Worm (Caenorhabditis elegans) whole organism, early embryonic: ENCODE data around the gene pmp-4.

ENCODE experiments used
- B0310.2 ChIP-seq: sonication (generic microtip); optimal IDR thresholded peaks from 2 replicates; lab custom pipeline; 2016; ENCODE audit warnings: mild to moderate bottlenecking, missing genetic modification characterization, missing compliant biosample characterization
- F13C5.2 ChIP-seq: sonication (generic microtip); optimal IDR thresholded peaks from 2 replicates; lab custom pipeline; 2017; ENCODE audit warnings: mild to moderate bottlenecking, missing genetic modification characterization, inconsistent platforms, missing compliant biosample characterization
- aly-1 ChIP-seq: sonication (generic microtip); optimal IDR thresholded peaks from 2 replicates; lab custom pipeline; 2016; ENCODE audit warnings: missing genetic modification characterization, missing compliant biosample characterization
- ama-1 ChIP-seq: fragments of 150-350 bp; optimal IDR thresholded peaks from 2 replicates; lab custom pipeline; 2014
- ceh-13 ChIP-seq: fragments of 200-800 bp; sonication (Bioruptor generic); optimal IDR thresholded peaks from 2 replicates; lab custom pipeline; 2018; ENCODE audit warnings: mild to moderate bottlenecking, missing genetic modification characterization, missing compliant biosample characterization
- ceh-36 ChIP-seq: sonication (generic microtip); optimal IDR thresholded peaks from 2 replicates; lab custom pipeline; 2016; ENCODE audit warnings: missing genetic modification characterization, inconsistent platforms, missing compliant biosample characterization
- ets-7 ChIP-seq: sonication (generic microtip); optimal IDR thresholded peaks from 2 replicates; lab custom pipeline; 2016; ENCODE audit warnings: missing genotype, missing genetic modification characterization, missing compliant biosample characterization
- flt-1 ChIP-seq: fragments of 200-800 bp; sonication (Bioruptor generic); IDR thresholded peaks from 2 replicates; pipeline ENCODE4 v1.3.6; 2022; ENCODE audit warnings: missing genetic modification characterization, missing compliant biosample characterization
- hmbx-1 ChIP-seq: sonication (generic microtip); optimal IDR thresholded peaks from 2 replicates; lab custom pipeline; 2016; ENCODE audit warnings: mild to moderate bottlenecking, missing genetic modification characterization, missing compliant biosample characterization
- hmg-4 ChIP-seq: fragments of 200-800 bp; sonication (Bioruptor generic); optimal IDR thresholded peaks from 2 replicates; lab custom pipeline; 2018; ENCODE audit warnings: mild to moderate bottlenecking, missing genetic modification characterization, missing compliant biosample characterization
- hnd-1 ChIP-seq: sonication (generic microtip); optimal IDR thresholded peaks from 2 replicates; lab custom pipeline; 2016; ENCODE audit warnings: missing genetic modification characterization, missing compliant biosample characterization
- pes-1 ChIP-seq: fragments of 200-800 bp; sonication (Bioruptor generic); IDR thresholded peaks from 2 replicates; pipeline ENCODE4 v1.3.6; 2022; ENCODE audit warnings: missing genetic modification reagents, missing genetic modification characterization, missing compliant biosample characterization
- scrt-1 ChIP-seq: fragments of 200-800 bp; sonication (Bioruptor generic); IDR thresholded peaks from 2 replicates; pipeline ENCODE4 v1.3.6; 2022; ENCODE audit warnings: missing genetic modification characterization, missing compliant biosample characterization
- sea-1 ChIP-seq: fragments of 200-800 bp; sonication (Bioruptor generic); conservative IDR thresholded peaks from 2 replicates; pipeline ENCODE4 v1.3.6; 2022; ENCODE audit warnings: missing genetic modification characterization, missing compliant biosample characterization
- tbx-11 ChIP-seq: fragments of 200-800 bp; sonication (Bioruptor generic); IDR thresholded peaks from 2 replicates; pipeline ENCODE4 v1.3.6; 2022; ENCODE audit warnings: missing genetic modification characterization, missing compliant biosample characterization
- tbx-37 ChIP-seq: fragments of 200-800 bp; sonication (Bioruptor generic); conservative IDR thresholded peaks from 2 replicates; pipeline ENCODE4 v1.3.6; 2022; ENCODE audit warnings: missing genetic modification reagents, missing genetic modification characterization, missing compliant biosample characterization
- tra-4 ChIP-seq: sonication (generic microtip); optimal IDR thresholded peaks from 2 replicates; lab custom pipeline; 2017; ENCODE audit warnings: missing genetic modification characterization, missing compliant biosample characterization

pmp-4 gene

DNA sequence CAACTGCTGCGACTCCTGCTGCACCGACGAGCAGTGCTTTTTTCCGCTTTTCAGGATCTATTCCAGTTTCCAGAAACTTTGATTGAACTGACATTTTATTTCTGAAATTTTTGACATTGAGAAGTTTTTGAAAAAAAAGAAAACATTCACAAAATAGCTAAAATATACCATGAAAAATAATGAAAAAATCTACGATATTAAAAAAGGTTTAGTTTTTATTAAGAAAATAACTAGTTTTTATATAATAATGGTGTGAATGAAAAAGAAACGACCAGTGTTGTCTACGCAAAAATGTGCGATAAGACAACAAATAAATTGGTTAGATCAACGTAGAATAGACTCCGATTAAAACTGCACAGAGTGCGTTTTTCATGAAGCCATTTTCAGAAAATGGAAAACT lies at the start of gene pmp-4:
pmp-4 (minus strand) TSS at position 101 of the 400 bp plus-strand sequence.
- no peak for TF ChIP-seq B0310.2 (tag; lab: Kevin White, UChicago)
- TF ChIP-seq aly-1, result no peak
- TF ChIP-seq tra-4, result no peak
- TF ChIP-seq tbx-11 (GFP tag; lab: Robert Waterston, UW), result no peak
- no peak for TF ChIP-seq hnd-1 (tag; lab: Kevin White, UChicago)
- TF ChIP-seq hmg-4 (GFP tag; lab: Kevin White, UChicago), result no peak
- no peak for TF ChIP-seq ama-1 (lab: Kevin White, UChicago)
- TF ChIP-seq pes-1 (GFP tag; lab: Robert Waterston, UW), result no peak
- no peak for TF ChIP-seq hmbx-1
- no peak for TF ChIP-seq flt-1 (GFP tag; lab: Robert Waterston, UW)

DNA sequence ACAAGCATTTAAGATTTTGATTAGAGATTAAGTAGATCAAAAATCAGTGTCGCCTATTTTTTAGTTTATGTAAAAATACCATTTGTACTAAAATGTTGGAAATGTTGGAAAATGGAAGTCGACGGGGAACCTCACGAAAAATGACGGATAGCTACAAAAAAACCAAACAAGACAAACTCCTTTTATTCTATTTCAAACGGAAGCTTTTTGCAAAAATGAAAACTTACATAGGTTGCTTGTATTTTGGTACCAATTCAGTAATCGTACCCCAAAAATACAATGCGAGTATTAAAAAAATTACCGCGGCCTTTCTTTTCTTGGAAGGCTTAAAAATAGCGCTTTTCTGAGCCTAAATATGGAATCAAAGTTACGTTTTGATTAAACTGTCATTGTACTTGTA lies 48.6 kb upstream of the pmp-4 start:
- TF ChIP-seq tra-4 (no peak), hnd-1 (tag; lab: Kevin White, UChicago) (no peak), flt-1 (GFP tag; lab: Robert Waterston, UW) (no peak), ceh-13 (GFP tag; lab: Kevin White, UChicago) (no peak), tbx-11 (GFP tag; lab: Robert Waterston, UW) (no peak), hmg-4 (GFP tag; lab: Kevin White, UChicago) (no peak), ceh-36 (no peak), aly-1 (no peak), tbx-37 (no peak), ama-1 (lab: Kevin White, UChicago) (no peak), hmbx-1 (no peak), F13C5.2 (no peak), scrt-1 (GFP tag; lab: Robert Waterston, UW) (no peak), ets-7 (tag; lab: Kevin White, UChicago) (no peak)

DNA sequence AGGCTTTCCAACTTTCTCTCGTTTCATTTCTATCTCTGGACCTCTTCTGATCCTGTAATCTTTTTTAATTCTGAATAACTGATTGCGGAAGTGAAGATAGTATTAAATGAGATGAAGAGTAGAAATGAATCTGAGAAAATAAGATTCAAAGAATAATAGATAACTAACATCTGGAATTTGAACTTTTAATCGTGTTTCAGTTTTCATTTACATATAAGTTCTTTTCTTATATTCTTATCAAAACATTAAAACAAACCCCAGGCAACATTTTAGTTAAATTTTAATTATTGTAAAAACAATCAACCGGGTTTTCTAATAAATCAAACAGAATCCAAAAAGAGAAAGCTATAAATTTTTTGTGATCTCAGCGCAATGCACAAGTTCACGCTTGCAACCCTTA lies 47.8 kb upstream of the pmp-4 start:
- no peak for TF ChIP-seq ama-1 (lab: Kevin White, UChicago)
- no peak for TF ChIP-seq tra-4
- TF ChIP-seq pes-1 (GFP tag; lab: Robert Waterston, UW), result no peak
- no peak for TF ChIP-seq hmbx-1
- no peak for TF ChIP-seq flt-1 (GFP tag; lab: Robert Waterston, UW)
- TF ChIP-seq aly-1, result no peak
- TF ChIP-seq ceh-36, result no peak
- no peak for TF ChIP-seq sea-1 (GFP tag; lab: Robert Waterston, UW)
- TF ChIP-seq scrt-1 (GFP tag; lab: Robert Waterston, UW), result no peak
- TF ChIP-seq hmg-4 (GFP tag; lab: Kevin White, UChicago), result no peak
- no peak for TF ChIP-seq tbx-11 (GFP tag; lab: Robert Waterston, UW)
- TF ChIP-seq ets-7 (tag; lab: Kevin White, UChicago), result no peak

DNA sequence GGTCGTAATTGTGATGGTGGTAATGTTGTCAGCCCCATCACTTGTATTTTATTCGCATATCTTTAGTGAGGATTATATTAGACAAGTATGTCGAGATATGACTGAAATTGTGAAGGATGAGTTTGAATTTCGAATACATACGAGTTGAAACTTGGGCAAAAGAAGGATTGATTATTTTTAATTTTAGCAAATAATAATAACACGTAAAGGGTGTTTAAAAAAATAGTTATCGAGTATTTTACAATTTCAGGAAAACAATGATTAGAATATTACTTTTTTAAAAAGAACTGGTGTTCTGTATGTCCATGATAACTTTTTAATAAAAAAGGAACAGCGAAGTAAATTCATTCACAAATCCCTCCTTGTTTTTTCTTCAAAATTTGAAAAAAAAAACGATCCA lies 45.0 kb upstream of the pmp-4 start, which contains the start of gene F11E6.8:
F11E6.8 (minus strand) TSS at position 101 of the 400 bp plus-strand sequence.
- no peak for TF ChIP-seq B0310.2 (tag; lab: Kevin White, UChicago)
- TF ChIP-seq ets-7 (tag; lab: Kevin White, UChicago), result no peak
- TF ChIP-seq hnd-1 (tag; lab: Kevin White, UChicago), result no peak
- no peak for TF ChIP-seq hmg-4 (GFP tag; lab: Kevin White, UChicago)
- TF ChIP-seq tra-4, result no peak
- no peak for TF ChIP-seq ceh-13 (GFP tag; lab: Kevin White, UChicago)
- no peak for TF ChIP-seq pes-1 (GFP tag; lab: Robert Waterston, UW)
- no peak for TF ChIP-seq flt-1 (GFP tag; lab: Robert Waterston, UW)
- no peak for TF ChIP-seq F13C5.2

DNA sequence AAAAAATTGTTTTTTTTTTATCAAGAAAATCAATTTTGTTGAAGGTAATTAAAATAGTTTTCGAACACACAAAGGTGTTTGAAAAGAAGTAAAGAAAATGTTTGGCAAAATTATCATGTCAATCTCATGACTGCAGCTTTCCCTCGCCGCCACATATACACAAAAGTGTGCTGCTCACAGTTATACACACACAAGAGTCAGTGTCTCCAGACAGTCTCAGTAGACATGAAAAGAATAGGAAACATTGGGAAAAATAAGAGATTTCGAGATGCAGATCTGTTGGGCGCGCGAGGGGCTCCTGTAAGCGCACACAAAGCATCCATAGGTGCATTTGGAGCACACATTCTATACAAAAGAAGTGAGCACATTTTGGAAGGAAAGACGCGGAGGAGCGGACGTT lies 42.9 kb upstream of the pmp-4 start:
- TF ChIP-seq ets-7 (tag; lab: Kevin White, UChicago) (no peak), flt-1 (GFP tag; lab: Robert Waterston, UW) (no peak), ceh-13 (GFP tag; lab: Kevin White, UChicago) (no peak), F13C5.2 (no peak), tbx-11 (GFP tag; lab: Robert Waterston, UW) (no peak), tra-4 (no peak), B0310.2 (tag; lab: Kevin White, UChicago) (no peak), scrt-1 (GFP tag; lab: Robert Waterston, UW) (no peak), sea-1 (GFP tag; lab: Robert Waterston, UW) (no peak), tbx-37 (no peak), aly-1 (no peak), ama-1 (lab: Kevin White, UChicago) (no peak), ceh-36 (no peak), hnd-1 (tag; lab: Kevin White, UChicago) (no peak), pes-1 (GFP tag; lab: Robert Waterston, UW) (no peak)

DNA sequence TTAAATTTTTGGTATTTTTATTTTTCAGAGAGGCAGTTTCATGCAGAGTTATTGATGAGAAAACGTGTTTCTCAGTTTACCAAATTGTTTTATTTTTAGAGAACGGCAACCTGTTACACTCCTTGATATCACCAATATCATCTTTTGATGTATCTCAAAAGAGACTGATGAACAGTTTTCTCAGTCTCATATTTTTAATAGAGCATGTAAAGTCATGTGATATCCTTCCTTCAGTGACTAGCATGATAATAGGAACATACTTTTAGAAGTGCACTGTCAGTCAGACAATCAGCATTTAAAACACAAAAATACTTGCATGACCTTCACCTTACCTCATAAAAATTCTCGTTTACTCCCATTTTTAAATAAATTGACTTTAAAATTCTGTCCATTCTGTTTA lies 37.1 kb upstream of the pmp-4 start, which contains the start of gene F11E6.11:
F11E6.11 (plus strand) TSS at position 325 of the 400 bp plus-strand sequence.
- TF ChIP-seq ceh-13 (GFP tag; lab: Kevin White, UChicago) (no peak), sea-1 (GFP tag; lab: Robert Waterston, UW) (no peak), scrt-1 (GFP tag; lab: Robert Waterston, UW) (no peak), hmg-4 (GFP tag; lab: Kevin White, UChicago) (no peak), ceh-36 (no peak), B0310.2 (tag; lab: Kevin White, UChicago) (no peak), tbx-37 (no peak), ets-7 (tag; lab: Kevin White, UChicago) (no peak), F13C5.2 (no peak), pes-1 (GFP tag; lab: Robert Waterston, UW) (no peak), tbx-11 (GFP tag; lab: Robert Waterston, UW) (no peak), ama-1 (lab: Kevin White, UChicago) (no peak), hmbx-1 (no peak), aly-1 (no peak), tra-4 (no peak), flt-1 (GFP tag; lab: Robert Waterston, UW) (no peak), hnd-1 (tag; lab: Kevin White, UChicago) (no peak)

DNA sequence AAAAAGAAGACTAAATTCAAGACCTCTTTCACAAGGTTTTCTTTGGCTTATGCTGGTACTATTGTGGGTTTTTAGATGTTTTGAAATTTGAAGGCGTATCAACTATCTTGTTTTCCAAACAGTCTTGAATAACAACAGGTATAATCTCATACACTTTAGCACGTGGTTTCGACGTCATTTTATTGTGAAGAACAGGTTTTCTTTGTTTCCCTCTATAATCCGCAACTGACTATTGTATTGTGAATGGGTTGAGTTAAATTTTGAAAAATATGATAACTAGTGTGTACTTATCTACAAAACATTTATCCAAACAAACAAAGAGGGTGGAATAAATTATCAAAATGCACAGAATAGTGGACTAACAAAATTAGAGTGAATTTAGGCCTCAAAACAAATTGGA lies 35.8 kb upstream of the pmp-4 start:
- TF ChIP-seq pes-1 (GFP tag; lab: Robert Waterston, UW) (no peak), hnd-1 (tag; lab: Kevin White, UChicago) (no peak), hmbx-1 (no peak)

DNA sequence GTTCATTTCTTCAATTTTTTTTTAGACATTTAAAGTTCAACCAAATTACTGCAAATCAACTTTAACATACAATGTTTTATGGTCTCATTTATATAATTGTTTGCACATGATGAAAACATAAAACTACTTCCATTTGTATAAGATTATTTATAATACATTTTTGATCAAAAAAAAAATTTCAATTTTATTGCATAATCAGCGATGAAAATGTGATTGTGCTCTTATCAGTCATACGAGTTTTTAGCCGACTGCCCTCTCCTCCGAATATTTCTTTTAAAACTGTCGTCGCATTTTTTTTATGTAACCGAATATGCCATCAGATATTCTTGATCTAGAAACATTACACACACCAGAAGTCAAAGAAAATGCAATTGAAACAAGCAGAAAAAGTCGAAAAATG lies 35.0 kb upstream of the pmp-4 start, which contains the start of gene F08A7.1:
F08A7.1 (plus strand) TSS at position 191 of the 400 bp plus-strand sequence.
- TF ChIP-seq ama-1 (lab: Kevin White, UChicago), result no peak
- TF ChIP-seq hnd-1 (tag; lab: Kevin White, UChicago), result no peak
- TF ChIP-seq pes-1 (GFP tag; lab: Robert Waterston, UW), result no peak
- no peak for TF ChIP-seq ets-7 (tag; lab: Kevin White, UChicago)
